Fruit fly (Drosophila melanogaster) whole organism, embryonic: Measurements from ENCODE around the gene srp.

Source experiments
- B-H1 ChIP-seq: fragments of 200-800 bp; sonication (Bioruptor generic); IDR thresholded peaks from 3 replicates; pipeline ENCODE4 v1.3.6; 2022; ENCODE audit warnings: missing biosample characterization, missing genetic modification characterization
- BEAF-32 ChIP-seq: fragments of 200-800 bp; sonication (Bioruptor generic); optimal IDR thresholded peaks from 3 replicates; lab custom pipeline; 2017; ENCODE audit warnings: missing biosample characterization, missing genetic modification characterization, mild to moderate bottlenecking, moderate library complexity, missing genetic modification reagents
- CG10366 ChIP-seq: fragments of 200-800 bp; sonication (Bioruptor generic); IDR thresholded peaks from 2 replicates; pipeline ENCODE4 v1.3.6; 2022; ENCODE audit warnings: missing biosample characterization, missing genetic modification characterization
- CG10979 ChIP-seq: fragments of 200-800 bp; sonication (Bioruptor generic); optimal IDR thresholded peaks from 2 replicates; lab custom pipeline; 2018; ENCODE audit warnings: missing biosample characterization, mild to moderate bottlenecking, missing genetic modification characterization, moderate library complexity
- CG11093 ChIP-seq: fragments of 200-800 bp; sonication (Bioruptor generic); IDR thresholded peaks from 3 replicates; pipeline ENCODE4 v1.3.6; 2022; ENCODE audit warnings: missing biosample characterization, missing genetic modification characterization
- CG12236 ChIP-seq: fragments of 200-800 bp; sonication (Bioruptor generic); optimal IDR thresholded peaks from 2 replicates; lab custom pipeline; 2016; ENCODE audit warnings: missing biosample characterization, missing genetic modification characterization
- CG13424 ChIP-seq: fragments of 200-800 bp; sonication (Bioruptor generic); optimal IDR thresholded peaks from 2 replicates; lab custom pipeline; 2019; ENCODE audit warnings: missing biosample characterization, mild to moderate bottlenecking, missing genetic modification characterization, moderate library complexity
- CG13624 ChIP-seq: fragments of 200-800 bp; sonication (Bioruptor generic); optimal IDR thresholded peaks from 2 replicates; lab custom pipeline; 2016; ENCODE audit warnings: missing biosample characterization, missing genetic modification characterization
- CG15269 ChIP-seq: fragments of 200-800 bp; sonication (Bioruptor generic); optimal IDR thresholded peaks from 2 replicates; lab custom pipeline; 2018; ENCODE audit warnings: missing biosample characterization, mild to moderate bottlenecking, missing genetic modification characterization, moderate library complexity
- CG15479 ChIP-seq: fragments of 200-800 bp; sonication (Bioruptor generic); optimal IDR thresholded peaks from 3 replicates; lab custom pipeline; 2019; ENCODE audit warnings: missing biosample characterization, mild to moderate bottlenecking, missing genetic modification characterization, moderate library complexity
- CG15696 ChIP-seq: fragments of 200-800 bp; sonication (Bioruptor generic); optimal IDR thresholded peaks from 2 replicates; lab custom pipeline; 2019; ENCODE audit warnings: missing biosample characterization, mild to moderate bottlenecking, missing genetic modification characterization, moderate library complexity
- CG1647 ChIP-seq: fragments of 200-800 bp; sonication (Bioruptor generic); optimal IDR thresholded peaks from 3 replicates; lab custom pipeline; 2016; ENCODE audit warnings: missing biosample characterization, missing genetic modification characterization
- CG18476 ChIP-seq: fragments of 200-800 bp; sonication (Bioruptor generic); optimal IDR thresholded peaks from 2 replicates; lab custom pipeline; 2016; ENCODE audit warnings: missing biosample characterization, mild to moderate bottlenecking, missing genetic modification characterization
- CG3065 ChIP-seq: fragments of 200-800 bp; sonication (Bioruptor generic); optimal IDR thresholded peaks from 2 replicates; lab custom pipeline; 2016; ENCODE audit warnings: missing biosample characterization, missing genetic modification characterization
- CG32767 ChIP-seq: fragments of 200-800 bp; sonication (Bioruptor generic); IDR thresholded peaks from 2 replicates; pipeline ENCODE4 v1.3.6; 2022; ENCODE audit warnings: missing biosample characterization, missing genetic modification characterization
- CG4617 ChIP-seq: fragments of 200-800 bp; sonication (Bioruptor generic); optimal IDR thresholded peaks from 3 replicates; lab custom pipeline; 2016; ENCODE audit warnings: missing biosample characterization, missing genetic modification characterization, borderline replicate concordance
- CG4854 ChIP-seq: fragments of 200-800 bp; sonication (Bioruptor generic); optimal IDR thresholded peaks from 2 replicates; lab custom pipeline; 2016; ENCODE audit warnings: missing biosample characterization, missing genetic modification characterization, inconsistent platforms
- CG8290 ChIP-seq, 3 experiments: fragments of 200-800 bp; sonication (Bioruptor generic); optimal IDR thresholded peaks; 2 replicates each; lab custom pipeline; 2016 to 2019; ENCODE audit warnings: missing biosample characterization in 3 of 3, missing genetic modification characterization in 3 of 3, mild to moderate bottlenecking in 2 of 3, moderate library complexity in 1 of 3
- CG9437 ChIP-seq: fragments of 200-800 bp; sonication (Bioruptor generic); optimal IDR thresholded peaks from 2 replicates; lab custom pipeline; 2018; ENCODE audit warnings: missing biosample characterization, mild to moderate bottlenecking, missing genetic modification characterization
- Camta ChIP-seq: fragments of 200-800 bp; sonication (Bioruptor generic); optimal IDR thresholded peaks from 2 replicates; lab custom pipeline; 2016; ENCODE audit warnings: missing biosample characterization, missing genetic modification characterization
- CrebB ChIP-seq: fragments of 200-800 bp; sonication (Bioruptor generic); optimal IDR thresholded peaks from 3 replicates; lab custom pipeline; 2018; ENCODE audit warnings: missing biosample characterization, mild to moderate bottlenecking, missing genetic modification characterization
- Dll ChIP-seq: fragments of 200-800 bp; sonication (Bioruptor generic); IDR thresholded peaks from 4 replicates; pipeline ENCODE4 v1.3.6; 2022; ENCODE audit warnings: missing biosample characterization, missing genetic modification characterization; ENCODE audit not compliant: partially characterized antibody
- HmgZ ChIP-seq: fragments of 200-800 bp; sonication (Bioruptor generic); optimal IDR thresholded peaks from 2 replicates; lab custom pipeline; 2018; ENCODE audit warnings: missing biosample characterization, mild to moderate bottlenecking, missing genetic modification characterization
- Hr3 ChIP-seq: fragments of 200-800 bp; sonication (Bioruptor generic); optimal IDR thresholded peaks from 3 replicates; lab custom pipeline; 2016; ENCODE audit warnings: missing biosample characterization, missing genetic modification characterization
- Hr39 ChIP-seq: fragments of >200 bp; optimal IDR thresholded peaks from 2 replicates; lab custom pipeline; 2017
- MBD-R2 ChIP-seq: fragments of 200-800 bp; sonication (Bioruptor generic); IDR thresholded peaks from 2 replicates; pipeline ENCODE4 v1.3.6; 2022; ENCODE audit warnings: missing biosample characterization, missing genetic modification characterization
- Mes4 ChIP-seq: fragments of 200-800 bp; sonication (Bioruptor generic); optimal IDR thresholded peaks from 2 replicates; lab custom pipeline; 2016; ENCODE audit warnings: missing biosample characterization, missing genetic modification characterization
- NFAT ChIP-seq: fragments of 200-800 bp; sonication (Bioruptor generic); IDR thresholded peaks from 2 replicates; pipeline ENCODE4 v1.3.6; 2022; ENCODE audit warnings: missing biosample characterization, missing genetic modification characterization
- Nf-YA ChIP-seq: fragments of 200-800 bp; sonication (Bioruptor generic); IDR thresholded peaks from 2 replicates; pipeline ENCODE4 v1.3.6; 2022; ENCODE audit warnings: missing biosample characterization, missing genetic modification characterization
- Oli ChIP-seq: fragments of 200-800 bp; sonication (Bioruptor generic); optimal IDR thresholded peaks from 2 replicates; lab custom pipeline; 2018; ENCODE audit warnings: missing biosample characterization, mild to moderate bottlenecking, missing genetic modification characterization, moderate library complexity
- Rfx ChIP-seq: fragments of 200-800 bp; sonication (Bioruptor generic); IDR thresholded peaks from 2 replicates; pipeline ENCODE4 v1.3.6; 2022; ENCODE audit warnings: missing biosample characterization, missing genetic modification characterization
- ab ChIP-seq: fragments of 200-800 bp; sonication (Bioruptor generic); optimal IDR thresholded peaks from 2 replicates; lab custom pipeline; 2016; ENCODE audit warnings: missing biosample characterization, missing genetic modification characterization
- br ChIP-seq: fragments of >200 bp; optimal IDR thresholded peaks from 2 replicates; lab custom pipeline; 2017
- bsh ChIP-seq, 2 experiments: fragments of 200-800 bp; sonication (Bioruptor generic); optimal IDR thresholded peaks; 2 replicates each; lab custom pipeline; 2017 to 2018; ENCODE audit warnings: mild to moderate bottlenecking in 2 of 2, missing biosample characterization in 2 of 2, missing genetic modification characterization in 2 of 2, moderate library complexity in 1 of 2
- btn ChIP-seq: fragments of 200-800 bp; sonication (Bioruptor generic); optimal IDR thresholded peaks from 2 replicates; lab custom pipeline; 2016; ENCODE audit warnings: missing biosample characterization, missing genetic modification characterization
- caup ChIP-seq: fragments of 200-800 bp; sonication (Bioruptor generic); optimal IDR thresholded peaks from 3 replicates; lab custom pipeline; 2017; ENCODE audit warnings: missing biosample characterization, mild to moderate bottlenecking, missing genetic modification characterization, moderate library complexity; ENCODE audit not compliant: severe bottlenecking
- ewg ChIP-seq: fragments of 200-800 bp; sonication (Bioruptor generic); optimal IDR thresholded peaks from 3 replicates; lab custom pipeline; 2017; ENCODE audit warnings: mild to moderate bottlenecking, missing biosample characterization, missing genetic modification reagents, missing genetic modification characterization
- exex ChIP-seq: fragments of 200-800 bp; sonication (Bioruptor generic); optimal IDR thresholded peaks from 4 replicates; lab custom pipeline; 2018; ENCODE audit warnings: missing biosample characterization, mild to moderate bottlenecking, missing genetic modification characterization, moderate library complexity
- kay ChIP-seq: fragments of 200-800 bp; sonication (Bioruptor generic); optimal IDR thresholded peaks from 2 replicates; lab custom pipeline; 2016; ENCODE audit warnings: missing biosample characterization, missing genetic modification characterization
- odd ChIP-seq: fragments of 200-800 bp; sonication (Bioruptor generic); optimal IDR thresholded peaks from 2 replicates; lab custom pipeline; 2017; ENCODE audit warnings: missing biosample characterization, mild to moderate bottlenecking, missing genetic modification characterization
- phol ChIP-seq: fragments of 200-800 bp; sonication (Bioruptor generic); optimal IDR thresholded peaks from 3 replicates; lab custom pipeline; 2018; ENCODE audit warnings: missing biosample characterization, mild to moderate bottlenecking, missing genetic modification characterization, moderate library complexity
- repo ChIP-seq: fragments of 200-800 bp; sonication (Bioruptor generic); optimal IDR thresholded peaks from 2 replicates; lab custom pipeline; 2016; ENCODE audit warnings: missing biosample characterization, missing genetic modification characterization
- run ChIP-seq: fragments of 200-800 bp; sonication (Bioruptor generic); optimal IDR thresholded peaks from 3 replicates; lab custom pipeline; 2018; ENCODE audit warnings: missing biosample characterization, mild to moderate bottlenecking, missing genetic modification characterization
- salm ChIP-seq: fragments of 200-800 bp; sonication (Bioruptor generic); optimal IDR thresholded peaks from 2 replicates; lab custom pipeline; 2018; ENCODE audit warnings: missing biosample characterization, mild to moderate bottlenecking, missing genetic modification characterization
- slp2 ChIP-seq: fragments of 200-800 bp; sonication (Bioruptor generic); optimal IDR thresholded peaks from 2 replicates; lab custom pipeline; 2016; ENCODE audit warnings: missing biosample characterization, missing genetic modification characterization
- sob ChIP-seq: fragments of 200-800 bp; sonication (Bioruptor generic); IDR thresholded peaks from 2 replicates; pipeline ENCODE4 v1.3.6; 2022; ENCODE audit warnings: missing biosample characterization, missing genetic modification characterization
- tx ChIP-seq: fragments of 200-800 bp; sonication (Bioruptor generic); optimal IDR thresholded peaks from 2 replicates; lab custom pipeline; 2016; ENCODE audit warnings: missing biosample characterization, missing genetic modification characterization
- vnd ChIP-seq: fragments of 200-800 bp; sonication (Bioruptor generic); IDR thresholded peaks from 3 replicates; pipeline ENCODE4 v1.3.6; 2022; ENCODE audit warnings: missing biosample characterization, missing genetic modification characterization; ENCODE audit not compliant: partially characterized antibody
- zen2 ChIP-seq: fragments of 200-800 bp; sonication (Bioruptor generic); IDR thresholded peaks from 3 replicates; pipeline ENCODE4 v1.3.6; 2022; ENCODE audit warnings: missing biosample characterization, missing genetic modification characterization; ENCODE audit not compliant: partially characterized antibody
- zfh2 ChIP-seq: fragments of 200-800 bp; sonication (Bioruptor generic); optimal IDR thresholded peaks from 2 replicates; lab custom pipeline; 2016; ENCODE audit warnings: missing biosample characterization, missing genetic modification characterization

The srp gene

dm6 chr3R:15965169-15965568, 20.8 kb upstream of the srp start, which contains the start of the genes CG32856 and Rbf2 (continued):
- TF ChIP-seq br (lab: Kevin White, UChicago) (no peak), B-H1 (GFP tag; lab: Robert Waterston, UW) (no peak), CG15696 (tag; lab: Kevin White, UChicago) (no peak), CG15479 (GFP tag; lab: Kevin White, UChicago) (peak; percentile 13), CG13424 (tag; lab: Kevin White, UChicago) (peak; percentile 91), phol (tag; lab: Kevin White, UChicago) (peak; percentile 97), sob (peak; percentile 44; the same call in 1 of the 2 replicates), vnd (peak; percentile 73), slp2 (peak; percentile 66), CG3065 (GFP tag; lab: Kevin White, UChicago) (peak; percentile 34), MBD-R2 (GFP tag; lab: Robert Waterston, UW) (peak; percentile 91), CG10366 (GFP tag; lab: Robert Waterston, UW) (peak; percentile 80), caup (no peak), Rfx (GFP tag; lab: Robert Waterston, UW) (peak; percentile 75), Hr39 (lab: Kevin White, UChicago) (no peak), run (tag; lab: Kevin White, UChicago) (peak; percentile 64), CG10979 (tag; lab: Kevin White, UChicago) (peak; percentile 23), kay (GFP tag; lab: Kevin White, UChicago) (peak; percentile 39), Hr3 (GFP tag; lab: Kevin White, UChicago) (peak; percentile 80), CrebB (tag; lab: Kevin White, UChicago) (peak; percentile 65), salm (peak; percentile 75), zfh2 (peak; percentile 87), CG9437 (peak; percentile 73), bsh (GFP tag; optimal IDR thresholded peaks at IDR 0.05; lab: Kevin White, UChicago) (peak; percentile 59 to 85), Camta (GFP tag; lab: Kevin White, UChicago) (peak; percentile 81), CG8290 (GFP tag; optimal IDR thresholded peaks at IDR 0.05; lab: Kevin White, UChicago) (peak; percentile 59), CG8290 (tag; optimal IDR thresholded peaks at IDR 0.05; lab: Kevin White, UChicago) (peak in 1 of 2 experiments; percentile 82), Nf-YA (GFP tag; lab: Robert Waterston, UW) (no peak), Mes4 (GFP tag; lab: Kevin White, UChicago) (peak; percentile 68), repo (no peak), CG4617 (GFP tag; lab: Kevin White, UChicago) (peak; percentile 86), btn (GFP tag; lab: Kevin White, UChicago) (no peak), CG18476 (GFP tag; lab: Kevin White, UChicago) (no peak), CG12236 (peak; percentile 40), NFAT (GFP tag; lab: Robert Waterston, UW) (peak; percentile 68; the same call in 1 of the 2 replicates), odd (GFP tag; lab: Kevin White, UChicago) (peak; percentile 58), CG13624 (GFP tag; lab: Kevin White, UChicago) (peak; percentile 79), tx (GFP tag; lab: Kevin White, UChicago) (peak; percentile 64), CG11093 (GFP tag; lab: Robert Waterston, UW) (no peak), CG32767 (GFP tag; lab: Robert Waterston, UW) (0 out of 2 replicates have a peak, but pooled peaks have one; percentile 69), ab (peak; percentile 41), CG4854 (GFP tag; lab: Kevin White, UChicago) (peak; percentile 41), BEAF-32 (peak; percentile 79), ewg (GFP tag; lab: Kevin White, UChicago) (peak; percentile 43), Dll (GFP tag; lab: Robert Waterston, UW) (peak; percentile 78), CG15269 (tag; lab: Kevin White, UChicago) (peak; percentile 90), CG1647 (peak; percentile 39), zen2 (GFP tag; lab: Robert Waterston, UW) (peak; percentile 82), Oli (no peak), HmgZ (peak; percentile 90), exex (tag; lab: Kevin White, UChicago) (peak; percentile 8)
